Worm (Caenorhabditis elegans) whole organism, late embryonic: ENCODE data around the gene hmgs-1.

Source experiments
- ama-1 ChIP-seq: fragments of 150-350 bp; optimal IDR thresholded peaks from 2 replicates; lab custom pipeline; 2014
- dve-1 ChIP-seq: sonication (generic microtip); optimal IDR thresholded peaks from 2 replicates; lab custom pipeline; 2017; ENCODE audit warnings: antibody characterized with exemption, mild to moderate bottlenecking, missing genetic modification characterization, missing compliant biosample characterization
- ets-4 ChIP-seq: sonication (generic microtip); optimal IDR thresholded peaks from 2 replicates; lab custom pipeline; 2016; ENCODE audit warnings: missing genetic modification characterization, missing compliant biosample characterization
- sox-2 ChIP-seq: fragments of 200-800 bp; sonication (Bioruptor generic); IDR thresholded peaks from 2 replicates; pipeline ENCODE4 v1.3.6; 2022; ENCODE audit warnings: missing genetic modification reagents, missing genetic modification characterization, missing compliant biosample characterization
- syd-9 ChIP-seq: sonication (generic microtip); optimal IDR thresholded peaks from 2 replicates; lab custom pipeline; 2016; ENCODE audit warnings: mild to moderate bottlenecking, missing genetic modification characterization, moderate library complexity, missing compliant biosample characterization
- tbx-2 ChIP-seq: sonication (generic microtip); optimal IDR thresholded peaks from 2 replicates; lab custom pipeline; 2016; ENCODE audit warnings: missing genetic modification characterization, missing compliant biosample characterization

DNA sequence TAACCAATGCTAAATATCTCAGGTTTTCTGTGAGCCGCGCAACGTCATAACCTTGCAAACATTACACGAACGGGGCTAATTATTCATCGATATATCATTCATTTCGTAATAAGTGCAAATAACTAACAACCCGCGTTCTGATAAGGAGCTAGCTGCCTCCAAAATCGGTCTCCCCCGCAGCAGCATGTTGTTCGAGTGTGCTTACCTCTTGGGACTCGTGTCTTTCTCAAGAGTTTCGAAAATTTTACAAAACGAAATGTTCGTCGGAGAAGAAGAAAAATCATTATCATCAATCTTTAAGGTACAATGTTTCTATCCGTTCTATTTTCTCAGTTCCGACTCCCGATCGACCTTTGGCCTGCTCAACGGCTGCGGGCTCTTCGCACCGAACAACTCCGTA is 6.4 kb downstream of the hmgs-1 start:
- TF ChIP-seq ama-1 (lab: Kevin White, UChicago) = no peak
- no peak for TF ChIP-seq tbx-2 (tag; lab: Kevin White, UChicago)
- no peak for TF ChIP-seq ets-4
- no peak for TF ChIP-seq syd-9 (tag; lab: Kevin White, UChicago)
- TF ChIP-seq dve-1 = no peak
- no peak for TF ChIP-seq sox-2 (GFP tag; lab: Robert Waterston, UW)
